Fruit fly (Drosophila melanogaster): ENCODE results near the gene Drak.

Gene Drak

DNA sequence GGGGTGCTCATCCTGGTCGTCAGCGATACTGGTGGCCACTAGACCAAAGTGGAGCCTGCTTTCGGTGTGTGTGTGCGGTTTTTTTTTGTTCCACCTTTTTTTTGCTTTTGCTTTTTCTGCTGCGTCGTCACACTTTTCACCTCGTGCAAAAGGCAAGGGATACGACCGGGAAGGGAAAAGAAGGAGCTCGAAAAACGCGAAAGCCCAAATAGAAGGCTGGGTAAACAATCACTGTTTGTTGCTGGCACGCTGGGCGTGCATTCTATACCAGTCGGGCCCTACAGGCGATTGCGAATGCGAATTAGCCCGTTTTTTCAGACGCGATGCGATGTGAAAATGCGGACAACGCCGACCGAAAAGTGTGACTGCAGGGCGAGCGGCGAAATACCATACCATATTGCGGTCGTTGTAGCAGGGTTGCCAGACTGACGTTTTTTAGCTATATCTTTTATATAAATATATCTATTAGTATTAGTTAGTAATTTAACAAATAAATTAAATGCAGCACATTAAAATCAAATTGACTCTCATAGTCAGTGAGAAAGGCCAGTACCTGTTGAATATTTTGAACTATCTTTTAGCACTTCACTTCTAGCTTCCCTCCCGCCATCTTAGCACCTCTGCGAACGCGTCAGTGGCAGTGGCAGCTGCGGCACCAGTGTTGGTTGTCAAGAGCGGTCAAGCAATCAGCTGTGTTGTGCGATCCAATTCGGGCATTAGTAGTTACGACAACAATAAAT, 77.2 kb downstream of the Drak start, which contains the start of the genes Polr2A and CG11699 (continued):
- TF ChIP-seq Nf-YA (GFP tag; IDR thresholded peaks at IDR 0.05) (no peak), dmrt99B (tag; optimal IDR thresholded peaks at IDR 0.05) (no peak), CG17568 (GFP tag; optimal IDR thresholded peaks at IDR 0.05) (no peak), Med (GFP tag) (peak; percentile 42), CG8290 (GFP tag; optimal IDR thresholded peaks at IDR 0.05) (peak; percentile 25), CG8290 (tag; optimal IDR thresholded peaks at IDR 0.05) (peak in 1 of 2 experiments; percentile 24), CG2678 (tag; optimal IDR thresholded peaks at IDR 0.05) (no peak), nau (GFP tag; optimal IDR thresholded peaks at IDR 0.05) (no peak), grn (GFP tag; optimal IDR thresholded peaks at IDR 0.05) (no peak), pzg (GFP tag; optimal IDR thresholded peaks at IDR 0.05) (peak; percentile 71), CG11696 (GFP tag; IDR thresholded peaks at IDR 0.05) (no peak), Jarid2 (GFP tag; optimal IDR thresholded peaks at IDR 0.05) (peak; percentile 55), CG17912 (GFP tag; optimal IDR thresholded peaks at IDR 0.05) (no peak), aop (GFP tag; IDR thresholded peaks at IDR 0.05) (no peak), CG11560 (tag; IDR thresholded peaks at IDR 0.05) (no peak), CG11723 (GFP tag; optimal IDR thresholded peaks at IDR 0.05) (no peak), CG13424 (tag; optimal IDR thresholded peaks at IDR 0.05) (peak; percentile 60), eyg (GFP tag; optimal IDR thresholded peaks at IDR 0.05) (no peak), CG11398 (GFP tag; optimal IDR thresholded peaks at IDR 0.05) (no peak), stc (GFP tag; IDR thresholded peaks at IDR 0.05) (no peak), eve (GFP tag; optimal IDR thresholded peaks at IDR 0.05) (no peak), CG7745 (tag; optimal IDR thresholded peaks at IDR 0.05) (no peak), Dbx (GFP tag; IDR thresholded peaks at IDR 0.05) (peak; percentile 45; the same call in 2 of the 3 replicates), pho (GFP tag; optimal IDR thresholded peaks at IDR 0.05) (no peak), Eip74EF (GFP tag; optimal IDR thresholded peaks at IDR 0.05) (no peak), Hr3 (GFP tag; optimal IDR thresholded peaks at IDR 0.05) (peak; percentile 57), vnd (GFP tag; IDR thresholded peaks at IDR 0.05; ENCODE audit: partially characterized antibody) (no peak), Oaz (GFP tag; IDR thresholded peaks at IDR 0.05) (no peak), CG1832 (GFP tag; optimal IDR thresholded peaks at IDR 0.05) (no peak), CG8924 (tag; optimal IDR thresholded peaks at IDR 0.05) (peak; percentile 31), CG17361 (GFP tag; IDR thresholded peaks at IDR 0.05) (no peak; the same call in 2 of the 3 replicates), Tbp (GFP tag; optimal IDR thresholded peaks at IDR 0.05) (no peak), CG34224 (GFP tag; IDR thresholded peaks at IDR 0.05; ENCODE audit: partially characterized antibody) (no peak), CG16813 (GFP tag; IDR thresholded peaks at IDR 0.05; ENCODE audit: partially characterized antibody) (no peak), ara (GFP tag; IDR thresholded peaks at IDR 0.05) (no peak), CG6791 (GFP tag; IDR thresholded peaks at IDR 0.05; ENCODE audit: partially characterized antibody) (no peak), sens-2 (GFP tag; IDR thresholded peaks at IDR 0.05) (no peak), ken (GFP tag; IDR thresholded peaks at IDR 0.05) (no peak), luna (GFP tag; optimal IDR thresholded peaks at IDR 0.05) (no peak), CG12219 (GFP tag; optimal IDR thresholded peaks at IDR 0.05) (no peak), Scr (GFP tag; IDR thresholded peaks at IDR 0.05; ENCODE audit: partially characterized antibody) (no peak), CG17385 (GFP tag; optimal IDR thresholded peaks at IDR 0.05) (no peak), CG4854 (GFP tag; optimal IDR thresholded peaks at IDR 0.05) (no peak), CG9609 (GFP tag; optimal IDR thresholded peaks at IDR 0.05) (no peak), HHEX (GFP tag; optimal IDR thresholded peaks at IDR 0.05) (peak; percentile 61), CG17359 (tag; optimal IDR thresholded peaks at IDR 0.05) (peak; percentile 8), CG1233 (GFP tag; optimal IDR thresholded peaks at IDR 0.05) (peak; percentile 14), CG12071 (GFP tag; optimal IDR thresholded peaks at IDR 0.05) (no peak), lov (optimal IDR thresholded peaks at IDR 0.05) (no peak), lov (GFP tag; IDR thresholded peaks at IDR 0.05) (no peak)

Data from whole organism, embryonic.